Fruit fly (Drosophila melanogaster) whole organism, embryonic: ENCODE measurements around the gene CG15480.
A peak's percentile ranks its signal among the peaks of the same experiment; 100 is the strongest.

Experiments used
- CG11456 ChIP-seq: fragments of 200-800 bp; sonication (Bioruptor generic); IDR thresholded peaks from 3 replicates; pipeline ENCODE4 v1.3.6; 2022; ENCODE audit warnings: missing biosample characterization, missing genetic modification characterization
- CG12071 ChIP-seq: fragments of 200-800 bp; sonication (Bioruptor generic); optimal IDR thresholded peaks from 3 replicates; lab custom pipeline; 2018; ENCODE audit warnings: missing biosample characterization, mild to moderate bottlenecking, missing genetic modification characterization
- CG12391 ChIP-seq: fragments of 200-800 bp; sonication (Bioruptor generic); optimal IDR thresholded peaks from 3 replicates; lab custom pipeline; 2018; ENCODE audit warnings: missing biosample characterization, mild to moderate bottlenecking, missing genetic modification characterization, moderate library complexity
- CG13424 ChIP-seq: fragments of 200-800 bp; sonication (Bioruptor generic); optimal IDR thresholded peaks from 2 replicates; lab custom pipeline; 2019; ENCODE audit warnings: missing biosample characterization, mild to moderate bottlenecking, missing genetic modification characterization, moderate library complexity
- CG14014 ChIP-seq: fragments of 200-800 bp; sonication (Bioruptor generic); IDR thresholded peaks from 2 replicates; pipeline ENCODE4 v1.3.6; 2022; ENCODE audit warnings: missing biosample characterization, missing genetic modification characterization
- CG14050 ChIP-seq: fragments of 200-800 bp; sonication (Bioruptor generic); IDR thresholded peaks from 3 replicates; pipeline ENCODE4 v1.3.6; 2022; ENCODE audit warnings: missing biosample characterization, missing genetic modification characterization
- CG16779 ChIP-seq: fragments of 200-800 bp; sonication (Bioruptor generic); IDR thresholded peaks from 2 replicates; pipeline ENCODE4 v1.3.6; 2022; ENCODE audit warnings: missing biosample characterization, missing genetic modification characterization
- CG16813 ChIP-seq: fragments of 200-800 bp; sonication (Bioruptor generic); IDR thresholded peaks from 3 replicates; pipeline ENCODE4 v1.3.6; 2022; ENCODE audit warnings: missing biosample characterization, missing genetic modification characterization; ENCODE audit not compliant: partially characterized antibody
- CG17359 ChIP-seq: fragments of 200-800 bp; sonication (Bioruptor generic); optimal IDR thresholded peaks from 3 replicates; lab custom pipeline; 2018; ENCODE audit warnings: missing biosample characterization, mild to moderate bottlenecking, missing genetic modification characterization, moderate library complexity
- CG18764 ChIP-seq: fragments of 200-800 bp; sonication (Bioruptor generic); optimal IDR thresholded peaks from 3 replicates; lab custom pipeline; 2016; ENCODE audit warnings: missing biosample characterization, missing genetic modification characterization
- CG2889 ChIP-seq: fragments of 200-800 bp; sonication (Bioruptor generic); IDR thresholded peaks from 3 replicates; pipeline ENCODE4 v1.3.6; 2022; ENCODE audit warnings: missing biosample characterization, missing genetic modification characterization
- CG30020 ChIP-seq: fragments of 200-800 bp; optimal IDR thresholded peaks from 2 replicates; lab custom pipeline; 2019; ENCODE audit warnings: missing biosample characterization, mild to moderate bottlenecking, missing genetic modification characterization, moderate library complexity
- CG31224 ChIP-seq: fragments of 200-800 bp; sonication (Bioruptor generic); IDR thresholded peaks from 2 replicates; pipeline ENCODE4 v1.3.6; 2022; ENCODE audit warnings: missing biosample characterization, missing genetic modification characterization
- CG42726 ChIP-seq: fragments of 200-800 bp; sonication (Bioruptor generic); IDR thresholded peaks from 2 replicates; pipeline ENCODE4 v1.3.6; 2022; ENCODE audit warnings: missing biosample characterization, missing genetic modification characterization; ENCODE audit not compliant: partially characterized antibody
- CG4707 ChIP-seq: fragments of 200-800 bp; sonication (Bioruptor generic); optimal IDR thresholded peaks from 2 replicates; lab custom pipeline; 2018; ENCODE audit warnings: missing biosample characterization, mild to moderate bottlenecking, missing genetic modification characterization, moderate library complexity
- CG6689 ChIP-seq: fragments of 200-800 bp; sonication (Bioruptor generic); IDR thresholded peaks from 2 replicates; pipeline ENCODE4 v1.3.6; 2022; ENCODE audit warnings: missing biosample characterization, missing genetic modification characterization
- CG6765 ChIP-seq: fragments of 200-800 bp; sonication (Bioruptor generic); optimal IDR thresholded peaks from 3 replicates; lab custom pipeline; 2017; ENCODE audit warnings: missing biosample characterization, mild to moderate bottlenecking, missing genetic modification characterization
- CG8388 ChIP-seq: fragments of 200-800 bp; sonication (Bioruptor generic); optimal IDR thresholded peaks from 2 replicates; lab custom pipeline; 2019; ENCODE audit warnings: missing biosample characterization, mild to moderate bottlenecking, missing genetic modification characterization, moderate library complexity
- CG8924 ChIP-seq: fragments of 200-800 bp; optimal IDR thresholded peaks from 3 replicates; lab custom pipeline; 2019; ENCODE audit warnings: missing biosample characterization, mild to moderate bottlenecking, missing genetic modification characterization, moderate library complexity
- CG9932 ChIP-seq: fragments of 200-800 bp; sonication (Bioruptor generic); IDR thresholded peaks from 2 replicates; pipeline ENCODE4 v1.3.6; 2022; ENCODE audit warnings: missing biosample characterization, missing genetic modification characterization
- Dip2 ChIP-seq: fragments of 200-800 bp; sonication (Bioruptor generic); IDR thresholded peaks from 2 replicates; pipeline ENCODE4 v1.3.6; 2022; ENCODE audit warnings: missing biosample characterization, missing genetic modification characterization
- Ets65A ChIP-seq: fragments of 200-800 bp; sonication (Bioruptor generic); peaks from one replicate; lab custom pipeline; 2016; ENCODE audit warnings: missing biosample characterization, missing genetic modification characterization
- Hmr ChIP-seq: fragments of 200-800 bp; sonication (Bioruptor generic); optimal IDR thresholded peaks from 3 replicates; lab custom pipeline; 2017; ENCODE audit warnings: mild to moderate bottlenecking, missing biosample characterization, missing genetic modification reagents, missing genetic modification characterization
- Hr3 ChIP-seq: fragments of 200-800 bp; sonication (Bioruptor generic); optimal IDR thresholded peaks from 3 replicates; lab custom pipeline; 2016; ENCODE audit warnings: missing biosample characterization, missing genetic modification characterization
- Med ChIP-seq: fragments of 200-800 bp; sonication (Bioruptor generic); peaks from one replicate; lab custom pipeline; 2016; ENCODE audit warnings: missing biosample characterization, missing genetic modification characterization, mild to moderate bottlenecking, inconsistent platforms, moderate library complexity
- Pdp1 ChIP-seq, 2 experiments: fragments of 200-800 bp; sonication (Bioruptor generic); optimal IDR thresholded peaks; 3 replicates each; lab custom pipeline; 2016; ENCODE audit warnings: missing biosample characterization in 2 of 2, missing genetic modification characterization in 2 of 2, mild to moderate bottlenecking in 1 of 2, moderate library complexity in 1 of 2
- Sox102F ChIP-seq: fragments of 200-800 bp; sonication (Bioruptor generic); optimal IDR thresholded peaks from 2 replicates; lab custom pipeline; 2018; ENCODE audit warnings: missing biosample characterization, mild to moderate bottlenecking, missing genetic modification characterization, moderate library complexity
- TFAM ChIP-seq: fragments of 200-800 bp; sonication (Bioruptor generic); optimal IDR thresholded peaks from 2 replicates; lab custom pipeline; 2017; ENCODE audit warnings: missing biosample characterization, missing genetic modification characterization, inconsistent platforms
- YL-1 ChIP-seq: fragments of 200-800 bp; sonication (Bioruptor generic); optimal IDR thresholded peaks from 3 replicates; lab custom pipeline; 2017; ENCODE audit warnings: missing biosample characterization, mild to moderate bottlenecking, missing genetic modification characterization
- ase ChIP-seq: fragments of 200-800 bp; sonication (Bioruptor generic); IDR thresholded peaks from 3 replicates; pipeline ENCODE4 v1.3.6; 2022; ENCODE audit warnings: missing biosample characterization, missing genetic modification characterization
- cato ChIP-seq: fragments of 200-800 bp; sonication (Bioruptor generic); optimal IDR thresholded peaks from 2 replicates; lab custom pipeline; 2016; ENCODE audit warnings: missing biosample characterization, missing genetic modification characterization, borderline replicate concordance
- dan ChIP-seq: fragments of 200-800 bp; sonication (Bioruptor generic); IDR thresholded peaks from 2 replicates; pipeline ENCODE4 v1.3.6; 2022; ENCODE audit warnings: missing biosample characterization, missing genetic modification characterization
- dati ChIP-seq: fragments of 200-800 bp; sonication (Bioruptor generic); IDR thresholded peaks from 2 replicates; pipeline ENCODE4 v1.3.6; 2022; ENCODE audit warnings: missing biosample characterization, missing genetic modification characterization
- dimm ChIP-seq: fragments of 200-800 bp; sonication (Bioruptor generic); IDR thresholded peaks from 2 replicates; pipeline ENCODE4 v1.3.6; 2022; ENCODE audit warnings: missing biosample characterization, missing genetic modification characterization
- dm ChIP-seq: fragments of 200-800 bp; sonication (Bioruptor generic); optimal IDR thresholded peaks from 3 replicates; lab custom pipeline; 2016; ENCODE audit warnings: missing biosample characterization, missing genetic modification characterization
- eve ChIP-seq, 2 experiments: fragments of >200 bp; optimal IDR thresholded peaks; 2 replicates each; lab custom pipeline; 2017; ENCODE audit warnings: missing biosample characterization in 2 of 2, missing genetic modification characterization in 2 of 2
- ewg ChIP-seq: fragments of 200-800 bp; sonication (Bioruptor generic); optimal IDR thresholded peaks from 3 replicates; lab custom pipeline; 2017; ENCODE audit warnings: mild to moderate bottlenecking, missing biosample characterization, missing genetic modification reagents, missing genetic modification characterization
- exex ChIP-seq: fragments of 200-800 bp; sonication (Bioruptor generic); optimal IDR thresholded peaks from 4 replicates; lab custom pipeline; 2018; ENCODE audit warnings: missing biosample characterization, mild to moderate bottlenecking, missing genetic modification characterization, moderate library complexity
- fd96Cb ChIP-seq: fragments of 200-800 bp; sonication (Bioruptor generic); optimal IDR thresholded peaks from 2 replicates; lab custom pipeline; 2018; ENCODE audit warnings: missing biosample characterization, mild to moderate bottlenecking, missing genetic modification characterization, moderate library complexity
- gce ChIP-seq: fragments of 200-800 bp; sonication (Bioruptor generic); IDR thresholded peaks from 3 replicates; pipeline ENCODE4 v1.3.6; 2022; ENCODE audit warnings: missing biosample characterization, missing genetic modification characterization
- gfzf ChIP-seq: fragments of 200-800 bp; sonication (Bioruptor generic); optimal IDR thresholded peaks from 2 replicates; lab custom pipeline; 2016; ENCODE audit warnings: missing biosample characterization, mild to moderate bottlenecking, missing genetic modification characterization, moderate library complexity
- hth ChIP-seq: fragments of >200 bp; optimal IDR thresholded peaks from 2 replicates; lab custom pipeline; 2017; ENCODE audit warnings: inconsistent platforms
- klu ChIP-seq: fragments of 200-800 bp; sonication (Bioruptor generic); IDR thresholded peaks from 2 replicates; pipeline ENCODE4 v1.3.6; 2022; ENCODE audit warnings: missing biosample characterization, missing genetic modification characterization
- kni ChIP-seq: fragments of 200-800 bp; sonication (Bioruptor generic); optimal IDR thresholded peaks from 3 replicates; lab custom pipeline; 2017; ENCODE audit warnings: mild to moderate bottlenecking, missing biosample characterization, missing genetic modification reagents, missing genetic modification characterization
- mirr ChIP-seq: fragments of 200-800 bp; sonication (Bioruptor generic); optimal IDR thresholded peaks from 3 replicates; lab custom pipeline; 2018; ENCODE audit warnings: missing biosample characterization, mild to moderate bottlenecking, missing genetic modification characterization
- onecut ChIP-seq: fragments of 200-800 bp; sonication (Bioruptor generic); IDR thresholded peaks from 2 replicates; pipeline ENCODE4 v1.3.6; 2022; ENCODE audit warnings: missing biosample characterization, missing genetic modification characterization
- prd ChIP-seq, 3 experiments: fragments of >200 bp in 2 of 3; fragments of 200-800 bp in 1 of 3; sonication (Bioruptor generic) in 1 of 3; optimal IDR thresholded peaks in 2 of 3; IDR thresholded peaks in 1 of 3; 2 replicates in 2 of 3; 3 replicates in 1 of 3; pipeline versions ENCODE4 v1.3.6 to Lab custom; 2017 to 2022; ENCODE audit warnings: missing biosample characterization in 1 of 3, missing genetic modification characterization in 1 of 3
- psq ChIP-seq: fragments of 200-800 bp; sonication (Bioruptor generic); optimal IDR thresholded peaks from 2 replicates; lab custom pipeline; 2017; ENCODE audit warnings: missing biosample characterization, missing genetic modification characterization
- stwl ChIP-seq: fragments of 200-800 bp; sonication (Bioruptor generic); optimal IDR thresholded peaks from 3 replicates; lab custom pipeline; 2018; ENCODE audit warnings: missing biosample characterization, mild to moderate bottlenecking, missing genetic modification characterization, moderate library complexity
- trh ChIP-seq: fragments of 200-800 bp; sonication (Bioruptor generic); optimal IDR thresholded peaks from 2 replicates; lab custom pipeline; 2016; ENCODE audit warnings: missing biosample characterization, missing genetic modification characterization

Gene CG15480

dm6 chr2L:13222225-13222648 lies 2.8 kb downstream of the CG15480 start, which contains the start of the genes Ski6 and CG16812 (continued):
- TF ChIP-seq Med (GFP tag; lab: Kevin White, UChicago) (peak; percentile 84), CG18764 (GFP tag; lab: Kevin White, UChicago) (peak; percentile 47), gfzf (GFP tag; lab: Kevin White, UChicago) (peak; percentile 58), CG14050 (GFP tag; lab: Robert Waterston, UW) (peak; percentile 42; the same call in 2 of the 3 replicates), prd (optimal IDR thresholded peaks at IDR 0.05; lab: Kevin White, UChicago) (no peak), prd (GFP tag; IDR thresholded peaks at IDR 0.05; lab: Robert Waterston, UW) (peak; percentile 76), Dip2 (GFP tag; lab: Robert Waterston, UW) (no peak), dan (GFP tag; lab: Robert Waterston, UW) (no peak), eve (GFP tag; optimal IDR thresholded peaks at IDR 0.05; lab: Kevin White, UChicago) (no peak), CG30020 (tag; lab: Kevin White, UChicago) (peak; percentile 81), dimm (no peak), CG4707 (no peak), fd96Cb (tag; lab: Kevin White, UChicago) (peak; percentile 61), kni (GFP tag; lab: Kevin White, UChicago) (no peak), Ets65A (GFP tag; lab: Kevin White, UChicago) (peak; percentile 79), CG11456 (GFP tag; lab: Robert Waterston, UW) (no peak), ewg (GFP tag; lab: Kevin White, UChicago) (peak; percentile 13), CG6689 (GFP tag; lab: Robert Waterston, UW) (peak; percentile 68), CG17359 (tag; lab: Kevin White, UChicago) (peak; percentile 78), CG6765 (GFP tag; lab: Kevin White, UChicago) (peak; percentile 7), CG2889 (GFP tag; lab: Robert Waterston, UW) (no peak), CG12391 (peak; percentile 89), ase (GFP tag; lab: Robert Waterston, UW) (peak; percentile 65; the same call in 2 of the 3 replicates), CG16779 (GFP tag; lab: Robert Waterston, UW) (peak; percentile 23; the same call in 1 of the 2 replicates), CG13424 (tag; lab: Kevin White, UChicago) (peak; percentile 85), Sox102F (GFP tag; lab: Kevin White, UChicago) (peak; percentile 81), CG42726 (GFP tag; lab: Robert Waterston, UW) (no peak), Pdp1 (GFP tag; optimal IDR thresholded peaks at IDR 0.05; lab: Kevin White, UChicago) (peak; percentile 42 to 56), mirr (GFP tag; lab: Kevin White, UChicago) (no peak), YL-1 (GFP tag; lab: Kevin White, UChicago) (peak; percentile 66), stwl (peak; percentile 79), CG8388 (GFP tag; lab: Kevin White, UChicago) (peak; percentile 63), hth (no peak), onecut (GFP tag; lab: Robert Waterston, UW) (peak; percentile 46), CG8924 (tag; lab: Kevin White, UChicago) (peak; percentile 86), gce (GFP tag; lab: Robert Waterston, UW) (no peak), dati (GFP tag; lab: Robert Waterston, UW) (no peak), cato (peak; percentile 34), CG9932 (GFP tag; lab: Robert Waterston, UW) (peak; percentile 78), trh (GFP tag; lab: Kevin White, UChicago) (peak; percentile 36), CG12071 (GFP tag; lab: Kevin White, UChicago) (no peak), TFAM (GFP tag; lab: Kevin White, UChicago) (no peak), CG16813 (GFP tag; lab: Robert Waterston, UW) (peak; percentile 63; the same call in 2 of the 3 replicates), CG14014 (GFP tag; lab: Robert Waterston, UW) (peak; percentile 53; the same call in 1 of the 2 replicates), CG31224 (GFP tag; lab: Robert Waterston, UW) (0 out of 2 replicates have a peak, but pooled peaks have one; percentile 10), psq (GFP tag; lab: Kevin White, UChicago) (peak; percentile 21), klu (GFP tag; lab: Robert Waterston, UW) (peak; percentile 8; the same call in 1 of the 2 replicates), Hmr (GFP tag; lab: Kevin White, UChicago) (peak; percentile 71), dm (GFP tag; lab: Kevin White, UChicago) (peak; percentile 43), Hr3 (GFP tag; lab: Kevin White, UChicago) (peak; percentile 71), exex (tag; lab: Kevin White, UChicago) (no peak)
